Worm (Caenorhabditis elegans): ENCODE data around the gene pqn-94.
"Not testable (repeated sequence)": the region's sequence is repeated elsewhere in the genome, so short reads cannot be mapped to it uniquely, and the experiment has no call there.

The pqn-94 gene

DNA sequence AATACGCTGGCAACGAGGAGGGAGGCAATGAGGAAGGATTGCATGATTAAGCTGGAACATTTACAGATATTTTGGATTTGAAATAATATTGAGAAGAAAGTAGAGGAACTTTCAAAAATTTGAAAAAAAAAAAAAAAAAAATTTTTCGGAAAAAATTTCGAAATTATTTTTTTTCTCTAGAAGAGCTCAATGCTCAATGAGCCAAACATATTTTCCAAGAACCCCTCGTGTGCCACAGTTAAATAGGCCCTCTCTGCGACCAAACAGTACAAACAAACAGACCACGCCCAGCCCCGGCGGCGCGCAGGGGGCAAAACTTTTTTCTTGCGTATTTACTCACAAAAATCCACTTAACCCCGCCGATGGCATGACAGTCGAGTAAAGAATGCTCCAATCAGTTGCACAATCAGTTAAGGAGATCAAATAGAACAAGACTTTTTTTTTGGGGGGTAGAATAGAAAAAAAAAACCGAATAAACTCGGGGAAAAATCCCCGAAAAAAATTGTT is at the start of gene pqn-94:
Gene pqn-94, minus strand, starts transcription at position 51 of the 507 bp plus-strand sequence.
- no peak for TF ChIP-seq unc-62 (GFP tag; optimal IDR thresholded peaks at IDR 0.05)

DNA sequence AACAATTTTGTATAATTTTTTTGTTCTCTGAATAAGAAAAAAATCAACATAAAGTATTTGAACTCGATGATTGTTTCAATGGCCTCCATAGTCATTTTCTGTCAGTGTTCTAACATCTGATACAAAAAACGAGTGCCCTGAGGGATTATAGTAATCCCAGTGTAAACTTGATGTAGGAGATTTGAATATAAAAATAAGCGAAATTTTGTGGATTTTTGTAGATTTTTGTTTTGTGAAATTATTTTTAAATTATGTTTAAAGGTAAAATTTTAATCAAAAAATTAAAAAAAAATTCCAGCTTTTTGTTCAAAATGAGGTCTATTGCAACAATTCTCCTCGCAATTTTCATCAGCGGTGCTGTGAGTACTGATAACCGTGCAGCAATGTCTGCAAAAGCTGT is 45.8 kb upstream of the pqn-94 start, which contains the start of gene Y38H6A.1:
Gene Y38H6A.1, plus strand, starts transcription at position 301 of the 400 bp plus-strand sequence.
- TF ChIP-seq unc-62 (GFP tag; optimal IDR thresholded peaks at IDR 0.05): no peak

- TF ChIP-seq unc-62 (GFP tag; optimal IDR thresholded peaks at IDR 0.05): no peak
Measured at ce11 chrV:20317442-20317841, 37.8 kb upstream of the pqn-94 start, which contains the start of gene Y113G7C.1. Y113G7C.1 (plus strand) TSS chrV:20317742.

DNA sequence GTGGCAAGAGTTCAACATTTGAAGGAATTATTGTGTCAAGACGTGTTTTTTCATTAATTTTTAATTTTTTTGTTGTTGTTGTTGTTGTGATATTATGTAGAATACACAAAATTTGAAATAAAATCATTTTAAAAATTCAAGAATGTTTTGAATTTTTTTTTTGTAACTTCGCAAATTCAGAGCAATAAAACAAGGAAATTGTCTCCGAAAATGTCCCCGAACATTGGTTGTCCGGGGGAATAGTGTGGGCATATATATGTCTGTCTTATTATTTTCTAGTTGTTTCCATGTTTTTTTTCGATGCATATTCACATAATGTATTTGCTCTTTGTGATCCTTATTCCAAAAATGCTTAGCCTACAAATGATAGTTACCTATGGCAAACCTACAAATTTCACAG is 31.9 kb upstream of the pqn-94 start, which contains the start of gene clec-262:
Gene clec-262, plus strand, starts transcription at position 301 of the 400 bp plus-strand sequence.
- TF ChIP-seq unc-62 (GFP tag; optimal IDR thresholded peaks at IDR 0.05): no peak

DNA sequence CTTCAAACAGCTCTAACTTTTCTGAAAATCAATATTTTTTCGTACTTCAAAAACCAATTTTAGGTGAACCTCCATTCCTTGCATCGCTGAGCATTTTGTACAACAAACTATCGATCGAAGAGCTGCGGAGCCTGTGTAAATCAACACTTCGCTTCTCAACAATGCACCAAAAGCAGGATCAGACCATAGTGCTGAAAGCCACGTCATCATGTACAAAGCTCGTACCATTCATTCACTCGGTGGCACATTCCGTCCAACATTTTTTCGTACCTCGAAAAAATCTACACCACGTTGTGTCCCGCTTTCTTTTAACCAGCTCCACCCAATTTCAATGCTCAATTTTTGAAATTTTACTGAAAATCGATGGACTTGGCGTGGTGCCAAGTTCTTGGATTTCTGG is 30.9 kb upstream of the pqn-94 start, which contains the start of gene ZC15.10:
Gene ZC15.10, plus strand, starts transcription at position 162 of the 400 bp plus-strand sequence.
- no peak for TF ChIP-seq unc-62 (GFP tag; optimal IDR thresholded peaks at IDR 0.05)

ce11 chrV:20305803-20306202 is 26.1 kb upstream of the pqn-94 start, which contains the start of gene ZC15.1:
ZC15.1 (plus strand) TSS chrV:20306103.
- no peak for TF ChIP-seq unc-62 (GFP tag; optimal IDR thresholded peaks at IDR 0.05)

- not testable (repeated sequence) for TF ChIP-seq unc-62 (GFP tag; optimal IDR thresholded peaks at IDR 0.05)
Measured at ce11 chrV:20303288-20303687, 23.6 kb upstream of the pqn-94 start, which contains the start of gene ZC15.3. ZC15.3 (plus strand) TSS chrV:20303588.

DNA sequence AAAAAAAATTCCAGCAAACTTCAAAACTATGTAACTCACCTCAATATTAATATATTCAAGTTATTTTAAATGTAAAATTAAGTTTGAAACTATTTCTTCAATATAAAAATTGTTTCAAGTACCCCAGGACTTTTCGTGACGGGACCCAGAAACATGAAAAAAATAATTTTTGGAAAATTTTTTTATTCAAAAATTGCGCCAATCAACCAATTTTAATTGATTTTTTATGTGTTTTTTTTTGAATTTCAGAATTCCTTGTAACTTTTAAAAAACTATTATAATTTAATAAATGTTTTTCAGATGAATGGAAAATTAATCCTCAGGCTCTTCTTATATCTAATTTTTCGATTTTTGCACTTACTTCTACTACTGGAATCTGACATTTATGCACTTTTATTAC is 18.0 kb upstream of the pqn-94 start, which contains the start of gene ZC15.5:
Gene ZC15.5, plus strand, starts transcription at position 301 of the 400 bp plus-strand sequence.
- no peak for TF ChIP-seq unc-62 (GFP tag; optimal IDR thresholded peaks at IDR 0.05)

DNA sequence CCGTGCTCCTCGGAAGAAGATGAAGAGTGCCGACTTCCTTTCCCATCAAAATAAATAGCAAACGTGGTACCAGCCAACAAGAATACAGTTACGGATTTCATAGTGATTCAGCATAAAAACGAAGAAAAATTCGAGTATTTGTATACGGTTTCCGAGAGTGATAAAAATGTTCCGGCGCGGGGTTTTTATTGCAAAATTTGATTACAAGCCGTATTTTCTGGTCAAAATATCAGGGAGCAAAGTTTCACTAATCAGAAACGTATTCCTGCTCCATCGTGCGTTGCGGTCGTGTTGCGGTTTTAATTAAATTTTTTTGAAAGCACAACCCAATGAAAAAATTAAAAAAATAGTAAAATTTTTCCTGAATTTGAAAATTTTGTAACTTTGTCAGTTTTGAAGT is 14.7 kb upstream of the pqn-94 start, which contains the start of gene clec-261:
Gene clec-261, minus strand, starts transcription at position 101 of the 400 bp plus-strand sequence.
- TF ChIP-seq unc-62 (GFP tag; optimal IDR thresholded peaks at IDR 0.05): no peak

DNA sequence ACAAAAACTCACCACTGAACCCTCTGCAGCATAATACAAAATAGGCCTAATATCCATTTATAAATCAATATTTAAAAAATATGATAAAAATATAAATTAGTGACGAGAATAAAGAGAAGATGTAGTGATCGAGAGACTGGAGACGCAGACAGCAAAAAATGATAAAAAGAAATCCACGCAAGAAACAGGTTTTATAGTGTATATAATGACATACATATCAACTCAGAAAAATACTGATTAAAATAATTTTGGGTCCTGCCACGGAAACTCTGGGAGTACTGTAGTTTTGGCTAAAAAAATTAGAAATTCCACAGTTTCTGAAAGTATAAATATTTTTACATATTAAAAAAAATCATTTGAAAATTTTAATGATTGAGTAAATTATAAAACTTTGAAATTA is 9.7 kb upstream of the pqn-94 start, which contains the start of gene mlt-4:
Gene mlt-4, minus strand, starts transcription at position 101 of the 400 bp plus-strand sequence.
- no peak for TF ChIP-seq unc-62 (GFP tag; optimal IDR thresholded peaks at IDR 0.05)

- TF ChIP-seq unc-62 (GFP tag; optimal IDR thresholded peaks at IDR 0.05): no peak
Measured at ce11 chrV:20282827-20283226, 3.2 kb upstream of the pqn-94 start.

DNA sequence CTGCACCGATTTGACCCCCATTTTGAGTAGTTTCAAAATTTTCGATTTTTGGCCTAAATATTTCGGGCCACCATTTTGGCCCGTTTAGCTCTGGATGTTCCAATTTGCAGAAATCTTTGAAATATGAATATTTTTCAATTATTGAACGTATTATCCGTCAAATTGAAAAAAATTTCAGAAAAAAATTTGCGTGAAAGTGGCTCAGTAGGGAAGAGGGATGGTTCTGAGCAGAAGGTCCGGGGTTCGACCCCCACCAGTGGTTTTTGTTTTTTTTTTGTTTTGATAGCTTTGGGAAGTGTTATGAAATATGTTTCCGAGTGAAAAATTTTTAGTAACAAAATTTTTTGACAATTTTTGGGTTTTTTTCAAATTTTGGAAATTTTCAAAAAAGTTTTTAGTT is 352 bp downstream of the pqn-94 start:
- TF ChIP-seq unc-62 (GFP tag; optimal IDR thresholded peaks at IDR 0.05): no peak

DNA sequence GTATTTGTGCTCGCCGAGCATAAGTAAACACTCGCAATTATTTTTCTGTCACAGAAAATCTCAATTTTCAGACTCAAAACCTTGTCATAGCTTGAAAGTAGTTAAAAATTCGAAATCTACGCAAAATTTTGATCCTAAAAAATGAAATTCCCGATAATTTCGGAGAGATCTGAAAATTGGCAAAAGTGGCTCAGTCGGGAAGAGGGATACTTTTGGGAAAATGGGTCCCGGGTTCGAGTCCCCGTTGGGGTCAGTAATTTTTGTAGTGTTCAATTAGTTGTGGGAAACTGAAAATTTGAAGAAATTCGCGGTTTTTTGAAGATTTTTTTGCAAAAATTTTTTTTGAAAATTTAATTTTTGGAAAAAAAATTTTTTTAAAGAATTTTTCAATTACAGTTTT is 2.7 kb downstream of the pqn-94 start:
- TF ChIP-seq unc-62 (GFP tag; optimal IDR thresholded peaks at IDR 0.05): no peak

DNA sequence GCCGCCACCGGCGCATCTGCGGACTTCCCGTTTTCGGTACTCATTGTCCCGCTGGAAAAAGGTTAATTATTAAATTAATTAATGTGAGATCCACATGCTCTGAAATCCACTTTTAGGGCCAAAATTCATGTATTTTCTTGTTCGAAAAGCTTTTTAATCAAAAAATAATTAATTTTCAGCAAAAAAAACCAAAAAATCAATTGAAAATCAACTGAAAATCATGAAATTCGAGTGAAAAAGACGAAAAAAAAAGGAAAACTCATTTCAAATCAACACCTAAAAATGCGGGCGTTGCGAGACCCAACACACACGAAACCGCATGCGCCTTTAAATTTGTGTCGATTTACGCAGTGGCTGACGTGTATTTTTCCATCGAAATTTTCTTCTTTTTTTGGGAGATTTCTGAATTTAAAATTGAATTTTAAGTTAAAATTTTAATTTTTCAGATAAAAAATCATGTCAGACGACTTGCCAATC is 10.0 kb downstream of the pqn-94 start, which contains the start of the genes prmt-1 and cdkr-3:
Gene prmt-1, minus strand, starts transcription at position 51 of the 477 bp plus-strand sequence.
Gene cdkr-3, plus strand, starts transcription at position 447 of the 477 bp plus-strand sequence.
- no peak for TF ChIP-seq unc-62 (GFP tag; optimal IDR thresholded peaks at IDR 0.05)

DNA sequence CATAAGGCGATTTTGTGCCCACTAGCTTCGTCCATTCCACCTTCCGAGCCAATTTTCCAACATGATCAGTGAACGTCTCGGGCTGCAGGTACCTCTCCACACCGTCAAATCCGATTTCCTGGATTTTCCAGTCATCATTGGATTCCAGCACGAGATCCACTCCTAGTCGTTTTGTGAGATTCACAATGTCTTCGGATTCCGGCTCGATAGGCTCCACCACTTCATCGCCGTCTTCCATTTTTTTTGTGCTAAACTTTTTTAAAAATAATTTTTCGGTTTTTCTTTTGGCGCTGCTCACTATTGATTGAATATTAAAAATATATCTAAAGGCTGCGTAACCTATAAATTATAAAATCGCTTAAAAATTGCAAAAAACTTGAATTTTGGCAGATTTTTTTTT is 12.7 kb downstream of the pqn-94 start, which contains the start of gene mdt-17:
Gene mdt-17, minus strand, starts transcription at position 256 of the 400 bp plus-strand sequence.
- TF ChIP-seq unc-62 (GFP tag; optimal IDR thresholded peaks at IDR 0.05): no peak

DNA sequence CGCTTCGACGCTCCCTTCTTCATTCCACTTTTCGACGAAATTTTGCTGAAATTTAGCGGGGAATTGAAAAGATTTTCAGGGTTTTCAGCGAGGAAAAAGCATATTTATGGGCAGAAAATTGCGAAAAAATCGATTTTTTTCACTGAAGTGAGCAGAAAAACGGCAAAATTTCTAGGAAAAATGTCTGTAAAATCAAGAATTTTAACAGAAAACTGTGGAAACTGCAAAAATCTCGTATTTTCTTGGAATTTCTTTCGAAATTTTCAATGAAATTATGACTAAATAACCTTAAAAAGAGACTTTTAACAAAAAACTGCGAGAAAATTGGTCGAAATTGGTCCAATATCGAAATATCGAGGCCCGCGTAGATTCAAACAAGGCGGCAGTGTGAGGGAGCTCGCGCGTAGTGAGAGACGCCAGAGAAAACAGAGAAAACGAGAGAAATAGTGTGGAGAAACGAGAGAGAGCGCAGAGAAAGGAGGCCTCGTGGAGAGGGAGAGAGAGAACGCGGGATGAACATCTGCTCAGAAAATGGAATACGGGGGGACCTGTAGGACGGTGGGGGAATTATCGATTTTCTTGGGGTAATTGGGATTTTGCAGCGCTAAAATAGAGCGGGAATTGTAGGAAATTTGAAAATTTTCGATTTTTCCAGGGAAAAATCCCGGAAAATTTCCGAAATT is 30.1 kb downstream of the pqn-94 start, which contains the start of gene swsn-1:
Gene swsn-1, minus strand, starts transcription at position 51 of the 683 bp plus-strand sequence.
- TF ChIP-seq unc-62 (GFP tag; optimal IDR thresholded peaks at IDR 0.05): no peak
